Fruit fly (Drosophila melanogaster) whole organism, embryonic: ENCODE data around the gene path.

Source experiments
- CG10654 ChIP-seq: fragments of 200-800 bp; sonication (Bioruptor generic); optimal IDR thresholded peaks from 2 replicates; lab custom pipeline; 2016; ENCODE audit warnings: missing biosample characterization, missing genetic modification characterization
- CG11504 ChIP-seq: fragments of 200-800 bp; sonication (Bioruptor generic); optimal IDR thresholded peaks from 3 replicates; lab custom pipeline; 2019; ENCODE audit warnings: missing biosample characterization, mild to moderate bottlenecking, missing genetic modification characterization, moderate library complexity
- CG13287 ChIP-seq: fragments of 200-800 bp; sonication (Bioruptor generic); IDR thresholded peaks from 2 replicates; pipeline ENCODE4 v1.3.6; 2022; ENCODE audit warnings: missing biosample characterization, missing genetic modification characterization; ENCODE audit not compliant: partially characterized antibody
- CG1603 ChIP-seq: fragments of 200-800 bp; sonication (Bioruptor generic); optimal IDR thresholded peaks from 2 replicates; lab custom pipeline; 2019; ENCODE audit warnings: missing biosample characterization, mild to moderate bottlenecking, missing genetic modification characterization, moderate library complexity
- CG17568 ChIP-seq: fragments of 200-800 bp; sonication (Bioruptor generic); optimal IDR thresholded peaks from 2 replicates; lab custom pipeline; 2018; ENCODE audit warnings: missing biosample characterization, mild to moderate bottlenecking, missing genetic modification characterization, moderate library complexity
- CG17612 ChIP-seq: fragments of 200-800 bp; sonication (Bioruptor generic); IDR thresholded peaks from 2 replicates; pipeline ENCODE4 v1.3.6; 2022; ENCODE audit warnings: missing biosample characterization, missing genetic modification characterization
- CG18262 ChIP-seq: fragments of 200-800 bp; optimal IDR thresholded peaks from 3 replicates; lab custom pipeline; 2019; ENCODE audit warnings: missing biosample characterization, mild to moderate bottlenecking, missing genetic modification characterization, moderate library complexity
- CG18764 ChIP-seq: fragments of 200-800 bp; sonication (Bioruptor generic); optimal IDR thresholded peaks from 3 replicates; lab custom pipeline; 2016; ENCODE audit warnings: missing biosample characterization, missing genetic modification characterization
- CG34224 ChIP-seq: fragments of 200-800 bp; sonication (Bioruptor generic); IDR thresholded peaks from 3 replicates; pipeline ENCODE4 v1.3.6; 2022; ENCODE audit warnings: missing biosample characterization, missing genetic modification characterization; ENCODE audit not compliant: partially characterized antibody
- CG42726 ChIP-seq: fragments of 200-800 bp; sonication (Bioruptor generic); IDR thresholded peaks from 2 replicates; pipeline ENCODE4 v1.3.6; 2022; ENCODE audit warnings: missing biosample characterization, missing genetic modification characterization; ENCODE audit not compliant: partially characterized antibody
- CG4404 ChIP-seq: fragments of 200-800 bp; sonication (Bioruptor generic); IDR thresholded peaks from 2 replicates; pipeline ENCODE4 v1.3.6; 2022; ENCODE audit warnings: missing biosample characterization, missing genetic modification characterization
- CG4707 ChIP-seq: fragments of 200-800 bp; sonication (Bioruptor generic); optimal IDR thresholded peaks from 2 replicates; lab custom pipeline; 2018; ENCODE audit warnings: missing biosample characterization, mild to moderate bottlenecking, missing genetic modification characterization, moderate library complexity
- CG6854 ChIP-seq: fragments of 200-800 bp; sonication (Bioruptor generic); optimal IDR thresholded peaks from 3 replicates; lab custom pipeline; 2017; ENCODE audit warnings: missing biosample characterization, mild to moderate bottlenecking, missing genetic modification characterization
- CG7786 ChIP-seq: fragments of 200-800 bp; sonication (Bioruptor generic); optimal IDR thresholded peaks from 2 replicates; lab custom pipeline; 2016; ENCODE audit warnings: missing biosample characterization, missing genetic modification characterization
- CG7963 ChIP-seq: fragments of 200-800 bp; sonication (Bioruptor generic); IDR thresholded peaks from 3 replicates; pipeline ENCODE4 v1.3.6; 2022; ENCODE audit warnings: missing biosample characterization, missing genetic modification characterization; ENCODE audit not compliant: partially characterized antibody
- CG8388 ChIP-seq: fragments of 200-800 bp; sonication (Bioruptor generic); optimal IDR thresholded peaks from 2 replicates; lab custom pipeline; 2019; ENCODE audit warnings: missing biosample characterization, mild to moderate bottlenecking, missing genetic modification characterization, moderate library complexity
- CG8924 ChIP-seq: fragments of 200-800 bp; optimal IDR thresholded peaks from 3 replicates; lab custom pipeline; 2019; ENCODE audit warnings: missing biosample characterization, mild to moderate bottlenecking, missing genetic modification characterization, moderate library complexity
- CG9797 ChIP-seq: fragments of 200-800 bp; sonication (Bioruptor generic); optimal IDR thresholded peaks from 3 replicates; lab custom pipeline; 2018; ENCODE audit warnings: missing biosample characterization, mild to moderate bottlenecking, missing genetic modification characterization
- CHES-1-like ChIP-seq: fragments of 200-800 bp; sonication (Bioruptor generic); optimal IDR thresholded peaks from 2 replicates; lab custom pipeline; 2016; ENCODE audit warnings: missing biosample characterization, missing genetic modification characterization
- CTCF ChIP-seq: fragments of 200-800 bp; sonication (Bioruptor generic); optimal IDR thresholded peaks from 2 replicates; lab custom pipeline; 2017; ENCODE audit warnings: missing biosample characterization, mild to moderate bottlenecking, missing genetic modification characterization, moderate library complexity
- D ChIP-seq, 2 experiments: fragments of 200-800 bp in 1 of 2; fragments of >200 bp in 1 of 2; sonication (Bioruptor generic) in 1 of 2; optimal IDR thresholded peaks; 2 replicates in 1 of 2; 3 replicates in 1 of 2; lab custom pipeline; 2017; ENCODE audit warnings: mild to moderate bottlenecking in 1 of 2, missing biosample characterization in 1 of 2, missing genetic modification characterization in 1 of 2, missing genetic modification reagents in 1 of 2
- D19B ChIP-seq: fragments of 200-800 bp; sonication (Bioruptor generic); optimal IDR thresholded peaks from 2 replicates; lab custom pipeline; 2017; ENCODE audit warnings: missing biosample characterization, mild to moderate bottlenecking, missing genetic modification characterization
- Ets97D ChIP-seq: fragments of 200-800 bp; sonication (Bioruptor generic); optimal IDR thresholded peaks from 3 replicates; lab custom pipeline; 2016; ENCODE audit warnings: missing biosample characterization, missing genetic modification characterization
- Gsc ChIP-seq: fragments of 200-800 bp; sonication (Bioruptor generic); IDR thresholded peaks from 2 replicates; pipeline ENCODE4 v1.3.6; 2022; ENCODE audit warnings: missing biosample characterization, missing genetic modification characterization
- H2.0 ChIP-seq: fragments of 200-800 bp; sonication (Bioruptor generic); IDR thresholded peaks from 2 replicates; pipeline ENCODE4 v1.3.6; 2022; ENCODE audit warnings: missing biosample characterization, missing genetic modification characterization
- Hr3 ChIP-seq: fragments of 200-800 bp; sonication (Bioruptor generic); optimal IDR thresholded peaks from 3 replicates; lab custom pipeline; 2016; ENCODE audit warnings: missing biosample characterization, missing genetic modification characterization
- Hr51 ChIP-seq, 2 experiments: fragments of 200-800 bp; sonication (Bioruptor generic); optimal IDR thresholded peaks; 2 replicates in 1 of 2; 3 replicates in 1 of 2; lab custom pipeline; 2016 to 2018; ENCODE audit warnings: missing biosample characterization in 2 of 2, missing genetic modification characterization in 2 of 2, mild to moderate bottlenecking in 1 of 2, moderate library complexity in 1 of 2
- Mad ChIP-seq: fragments of 200-800 bp; sonication (Bioruptor generic); optimal IDR thresholded peaks from 2 replicates; lab custom pipeline; 2016; ENCODE audit warnings: missing biosample characterization, missing genetic modification characterization
- Med ChIP-seq: fragments of 200-800 bp; sonication (Bioruptor generic); peaks from one replicate; lab custom pipeline; 2016; ENCODE audit warnings: missing biosample characterization, missing genetic modification characterization, mild to moderate bottlenecking, inconsistent platforms, moderate library complexity
- Mrtf ChIP-seq: fragments of 200-800 bp; sonication (Bioruptor generic); IDR thresholded peaks from 3 replicates; pipeline ENCODE4 v1.3.6; 2022; ENCODE audit warnings: missing biosample characterization, missing genetic modification characterization
- Myb ChIP-seq: fragments of 200-800 bp; sonication (Bioruptor generic); optimal IDR thresholded peaks from 2 replicates; lab custom pipeline; 2016; ENCODE audit warnings: missing biosample characterization, missing genetic modification characterization
- Sin3A ChIP-seq: fragments of >200 bp; optimal IDR thresholded peaks from 2 replicates; lab custom pipeline; 2018
- Sox100B ChIP-seq: fragments of 200-800 bp; sonication (Bioruptor generic); optimal IDR thresholded peaks from 3 replicates; lab custom pipeline; 2018; ENCODE audit warnings: missing biosample characterization, mild to moderate bottlenecking, missing genetic modification characterization
- Spps ChIP-seq: fragments of 200-800 bp; sonication (Bioruptor generic); optimal IDR thresholded peaks from 2 replicates; lab custom pipeline; 2018; ENCODE audit warnings: missing biosample characterization, mild to moderate bottlenecking, missing genetic modification characterization
- bbx ChIP-seq: fragments of 200-800 bp; sonication (Bioruptor generic); IDR thresholded peaks from 2 replicates; pipeline ENCODE4 v1.3.6; 2022; ENCODE audit warnings: missing biosample characterization, missing genetic modification characterization; ENCODE audit not compliant: partially characterized antibody
- cad ChIP-seq: fragments of >200 bp; optimal IDR thresholded peaks from 2 replicates; lab custom pipeline; 2017; ENCODE audit warnings: missing biosample characterization, missing genetic modification characterization
- disco-r ChIP-seq: fragments of 200-800 bp; sonication (Bioruptor generic); optimal IDR thresholded peaks from 2 replicates; lab custom pipeline; 2016; ENCODE audit warnings: missing biosample characterization, missing genetic modification characterization
- dpn ChIP-seq, 2 experiments: fragments of 200-800 bp; sonication (Bioruptor generic); optimal IDR thresholded peaks; 3 replicates each; lab custom pipeline; 2016; ENCODE audit warnings: missing biosample characterization in 2 of 2, missing genetic modification characterization in 2 of 2
- ems ChIP-seq: fragments of 200-800 bp; sonication (Bioruptor generic); optimal IDR thresholded peaks from 3 replicates; lab custom pipeline; 2016; ENCODE audit warnings: missing biosample characterization, missing genetic modification characterization
- ewg ChIP-seq: fragments of 200-800 bp; sonication (Bioruptor generic); optimal IDR thresholded peaks from 3 replicates; lab custom pipeline; 2017; ENCODE audit warnings: mild to moderate bottlenecking, missing biosample characterization, missing genetic modification reagents, missing genetic modification characterization
- fd64A ChIP-seq: fragments of 200-800 bp; sonication (Bioruptor generic); optimal IDR thresholded peaks from 3 replicates; lab custom pipeline; 2018; ENCODE audit warnings: missing biosample characterization, mild to moderate bottlenecking, missing genetic modification characterization
- gt ChIP-seq: fragments of 200-800 bp; sonication (Bioruptor generic); IDR thresholded peaks from 2 replicates; pipeline ENCODE4 v1.3.6; 2022; ENCODE audit warnings: missing biosample characterization, missing genetic modification characterization
- h ChIP-seq: fragments of >200 bp; optimal IDR thresholded peaks from 2 replicates; lab custom pipeline; 2017
- schlank ChIP-seq: fragments of 200-800 bp; sonication (Bioruptor generic); optimal IDR thresholded peaks from 2 replicates; lab custom pipeline; 2018; ENCODE audit warnings: missing biosample characterization, mild to moderate bottlenecking, missing genetic modification characterization
- sd ChIP-seq: fragments of 200-800 bp; sonication (Bioruptor generic); optimal IDR thresholded peaks from 3 replicates; lab custom pipeline; 2018; ENCODE audit warnings: missing biosample characterization, mild to moderate bottlenecking, missing genetic modification characterization, moderate library complexity
- sna ChIP-seq: fragments of 200-800 bp; sonication (Bioruptor generic); IDR thresholded peaks from 2 replicates; pipeline ENCODE4 v1.3.6; 2022; ENCODE audit warnings: missing biosample characterization, missing genetic modification characterization; ENCODE audit not compliant: partially characterized antibody
- sqz ChIP-seq: fragments of 200-800 bp; sonication (Bioruptor generic); optimal IDR thresholded peaks from 3 replicates; lab custom pipeline; 2018; ENCODE audit warnings: missing biosample characterization, mild to moderate bottlenecking, missing genetic modification characterization
- sug ChIP-seq: fragments of 200-800 bp; optimal IDR thresholded peaks from 2 replicates; lab custom pipeline; 2019; ENCODE audit warnings: missing biosample characterization, mild to moderate bottlenecking, missing genetic modification characterization, moderate library complexity
- tin ChIP-seq: fragments of 200-800 bp; sonication (Bioruptor generic); optimal IDR thresholded peaks from 3 replicates; lab custom pipeline; 2016; ENCODE audit warnings: missing biosample characterization, missing genetic modification characterization
- trem ChIP-seq: fragments of 200-800 bp; optimal IDR thresholded peaks from 3 replicates; lab custom pipeline; 2019; ENCODE audit warnings: missing biosample characterization, mild to moderate bottlenecking, missing genetic modification characterization, moderate library complexity
- yki ChIP-seq: fragments of >200 bp; optimal IDR thresholded peaks from 3 replicates; lab custom pipeline; 2018

Gene path

dm6 chr3L:9446731-9447238, 58.3 kb downstream of the path start, which contains the start of gene CG3529:
Gene CG3529 (plus strand): TSS chr3L:9446864.
- no peak for TF ChIP-seq CG8388 (GFP tag; lab: Kevin White, UChicago)
- TF ChIP-seq H2.0 (GFP tag; lab: Robert Waterston, UW): peak; percentile 27; the same call in 1 of the 2 replicates
- no peak for TF ChIP-seq CG10654 (GFP tag; lab: Kevin White, UChicago)
- peak; percentile 14 for TF ChIP-seq ewg (GFP tag; lab: Kevin White, UChicago)
- TF ChIP-seq Sox100B: peak; percentile 57
- TF ChIP-seq Myb (GFP tag; lab: Kevin White, UChicago): peak; percentile 47
- TF ChIP-seq schlank: no peak
- TF ChIP-seq CG6854 (GFP tag; lab: Kevin White, UChicago): peak; percentile 17
- TF ChIP-seq gt: no peak
- peak; percentile 57 for TF ChIP-seq CG1603 (tag; lab: Kevin White, UChicago)
- peak; percentile 82 for TF ChIP-seq sqz (GFP tag; lab: Kevin White, UChicago)
- peak; percentile 61 for TF ChIP-seq trem (tag; lab: Kevin White, UChicago)
- TF ChIP-seq CG17612 (GFP tag; lab: Robert Waterston, UW): no peak
- TF ChIP-seq D (optimal IDR thresholded peaks at IDR 0.05; lab: Kevin White, UChicago): no peak
- no peak for TF ChIP-seq D (GFP tag; optimal IDR thresholded peaks at IDR 0.05; lab: Kevin White, UChicago)
- no peak for TF ChIP-seq CG18764 (GFP tag; lab: Kevin White, UChicago)
- TF ChIP-seq fd64A (GFP tag; lab: Kevin White, UChicago): peak; percentile 27
- peak; percentile 18 for TF ChIP-seq Mad (GFP tag; lab: Kevin White, UChicago)
- TF ChIP-seq CTCF (GFP tag; lab: Kevin White, UChicago): peak; percentile 3
- 0 out of 2 replicates have a peak, but pooled peaks have one; percentile 11 for TF ChIP-seq bbx (GFP tag; lab: Robert Waterston, UW)
- TF ChIP-seq disco-r: peak; percentile 39
- TF ChIP-seq cad (GFP tag; lab: Kevin White, UChicago): no peak
- TF ChIP-seq Gsc: no peak
- TF ChIP-seq Med (GFP tag; lab: Kevin White, UChicago): peak; percentile 81
- no peak for TF ChIP-seq CG7963 (GFP tag; lab: Robert Waterston, UW)
- TF ChIP-seq yki (lab: Kevin White, UChicago): no peak
- peak; percentile 18 for TF ChIP-seq CG18262
- peak; percentile 9 for TF ChIP-seq Spps (tag; lab: Kevin White, UChicago)
- no peak for TF ChIP-seq sd
- TF ChIP-seq Hr3: no peak
- TF ChIP-seq CG17568: peak; percentile 14
- TF ChIP-seq sug (tag; lab: Kevin White, UChicago): peak; percentile 34
- TF ChIP-seq dpn (GFP tag; optimal IDR thresholded peaks at IDR 0.05; lab: Kevin White, UChicago): peak in 1 of 2 experiments; percentile 27
- TF ChIP-seq ems: peak; percentile 8
- TF ChIP-seq CG4707 (GFP tag; lab: Kevin White, UChicago): peak; percentile 15
- TF ChIP-seq Sin3A (lab: Kevin White, UChicago): peak; percentile 25
- peak; percentile 59 for TF ChIP-seq CG8924 (tag; lab: Kevin White, UChicago)
- TF ChIP-seq CG9797 (GFP tag; lab: Kevin White, UChicago): peak; percentile 80
- peak; percentile 3 for TF ChIP-seq tin (GFP tag; lab: Kevin White, UChicago)
- peak; percentile 45 for TF ChIP-seq CG11504
- TF ChIP-seq Mrtf (GFP tag; lab: Robert Waterston, UW): no peak
- TF ChIP-seq D19B: no peak
- peak; percentile 8 for TF ChIP-seq CG7786 (GFP tag; lab: Kevin White, UChicago)
- peak; percentile 61 for TF ChIP-seq CHES-1-like (GFP tag; lab: Kevin White, UChicago)
- no peak for TF ChIP-seq CG42726 (GFP tag; lab: Robert Waterston, UW)
- TF ChIP-seq Ets97D: peak; percentile 67
- no peak for TF ChIP-seq sna (GFP tag; lab: Robert Waterston, UW)
- 0 out of 3 replicates have a peak, but pooled peaks have one; percentile 28 for TF ChIP-seq CG34224 (GFP tag; lab: Robert Waterston, UW)
- TF ChIP-seq h (lab: Kevin White, UChicago): no peak
- TF ChIP-seq CG4404: no peak
- peak; percentile 29; the same call in 1 of the 2 replicates for TF ChIP-seq CG13287
- peak in 1 of 2 experiments; percentile 17 for TF ChIP-seq Hr51 (GFP tag; optimal IDR thresholded peaks at IDR 0.05; lab: Kevin White, UChicago)
